Fruit fly (Drosophila melanogaster) whole organism, prepupa: ENCODE data around the gene CG14383.

Experiments used
- Blimp-1 ChIP-seq: fragments of 200-800 bp; sonication (Bioruptor generic); optimal IDR thresholded peaks from 3 replicates; lab custom pipeline; 2017; ENCODE audit warnings: missing biosample characterization, missing genetic modification characterization, mild to moderate bottlenecking, moderate library complexity, missing genetic modification reagents
- CG10669 ChIP-seq: fragments of 200-800 bp; sonication (Bioruptor generic); optimal IDR thresholded peaks from 3 replicates; lab custom pipeline; 2018; ENCODE audit warnings: missing biosample characterization, mild to moderate bottlenecking, missing genetic modification characterization, moderate library complexity
- CG11294 ChIP-seq: fragments of 200-800 bp; sonication (Bioruptor generic); IDR thresholded peaks from 2 replicates; pipeline ENCODE4 v1.3.6; 2022; ENCODE audit warnings: missing biosample characterization, missing genetic modification characterization
- CG6276 ChIP-seq: fragments of 200-800 bp; sonication (Bioruptor generic); optimal IDR thresholded peaks from 2 replicates; lab custom pipeline; 2017; ENCODE audit warnings: missing biosample characterization, mild to moderate bottlenecking, missing genetic modification characterization
- CG6854 ChIP-seq: fragments of 200-800 bp; sonication (Bioruptor generic); optimal IDR thresholded peaks from 2 replicates; lab custom pipeline; 2017; ENCODE audit warnings: missing biosample characterization, mild to moderate bottlenecking, missing genetic modification characterization
- Eip75B ChIP-seq: fragments of 200-800 bp; sonication (Bioruptor generic); optimal IDR thresholded peaks from 3 replicates; lab custom pipeline; 2016; ENCODE audit warnings: missing biosample characterization, missing genetic modification characterization
- Sox102F ChIP-seq: fragments of 200-800 bp; sonication (Bioruptor generic); optimal IDR thresholded peaks from 2 replicates; lab custom pipeline; 2016; ENCODE audit warnings: missing biosample characterization, mild to moderate bottlenecking, missing genetic modification characterization
- Sox15 ChIP-seq: fragments of 200-800 bp; sonication (Bioruptor generic); optimal IDR thresholded peaks from 3 replicates; lab custom pipeline; 2016; ENCODE audit warnings: missing biosample characterization, missing genetic modification characterization
- salr ChIP-seq, 2 experiments: fragments of 200-800 bp; sonication (Bioruptor generic); optimal IDR thresholded peaks; 3 replicates each; lab custom pipeline; 2016 to 2018; ENCODE audit warnings: missing biosample characterization in 2 of 2, missing genetic modification characterization in 2 of 2, mild to moderate bottlenecking in 1 of 2
- spab ChIP-seq: fragments of 200-800 bp; sonication (Bioruptor generic); optimal IDR thresholded peaks from 2 replicates; lab custom pipeline; 2017; ENCODE audit warnings: missing biosample characterization, mild to moderate bottlenecking, missing genetic modification characterization, missing genetic modification reagents
- topi ChIP-seq: fragments of 200-800 bp; sonication (Bioruptor generic); optimal IDR thresholded peaks from 3 replicates; lab custom pipeline; 2016; ENCODE audit warnings: missing biosample characterization, missing genetic modification characterization

DNA sequence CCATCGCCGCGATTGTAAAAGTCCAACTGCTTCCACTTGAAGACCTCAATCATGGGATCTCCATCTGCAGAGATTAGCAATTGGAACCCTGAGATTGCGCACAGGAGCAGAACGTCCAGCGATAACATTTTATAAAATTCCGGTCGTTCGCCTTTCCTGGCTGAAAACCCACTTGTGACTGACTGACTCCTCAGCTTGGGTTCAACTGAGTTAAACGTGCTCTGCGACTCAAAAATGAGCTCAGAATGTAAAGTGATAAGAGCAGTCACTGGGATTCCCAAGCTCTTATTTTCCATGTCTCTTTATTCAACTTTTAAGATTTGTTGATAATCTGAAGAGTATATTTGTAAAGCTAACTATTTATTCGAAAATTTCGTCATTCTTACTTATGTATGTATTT, 4.7 kb upstream of the CG14383 start, which contains the start of gene yellow-f:
- TF ChIP-seq spab (GFP tag; lab: Kevin White, UChicago), result no peak
- TF ChIP-seq CG11294 (GFP tag; lab: Robert Waterston, UW), result no peak
- TF ChIP-seq topi (GFP tag; lab: Kevin White, UChicago), result no peak
- TF ChIP-seq CG6854 (GFP tag; lab: Kevin White, UChicago), result no peak
- no peak for TF ChIP-seq salr (GFP tag; optimal IDR thresholded peaks at IDR 0.05; lab: Kevin White, UChicago)
- TF ChIP-seq Sox102F (GFP tag; lab: Kevin White, UChicago), result no peak
- no peak for TF ChIP-seq CG6276
- no peak for TF ChIP-seq CG10669 (GFP tag; lab: Kevin White, UChicago)
- TF ChIP-seq Eip75B (GFP tag; lab: Kevin White, UChicago), result no peak
- TF ChIP-seq Blimp-1 (GFP tag; lab: Kevin White, UChicago), result no peak
- TF ChIP-seq Sox15 (GFP tag; lab: Kevin White, UChicago), result no peak
